Fruit fly (Drosophila melanogaster) whole organism, embryonic: ENCODE data around the gene phol.

Source experiments
- Atf-2 ChIP-seq: fragments of 200-800 bp; sonication (Bioruptor generic); optimal IDR thresholded peaks from 2 replicates; lab custom pipeline; 2016; ENCODE audit warnings: missing biosample characterization, missing genetic modification characterization
- Bgb ChIP-seq: fragments of 200-800 bp; sonication (Bioruptor generic); IDR thresholded peaks from 2 replicates; pipeline ENCODE4 v1.3.6; 2022; ENCODE audit warnings: missing biosample characterization, missing genetic modification characterization; ENCODE audit not compliant: partially characterized antibody
- CG10147 ChIP-seq: fragments of 200-800 bp; sonication (Bioruptor generic); optimal IDR thresholded peaks from 2 replicates; lab custom pipeline; 2019; ENCODE audit warnings: missing biosample characterization, mild to moderate bottlenecking, missing genetic modification characterization, moderate library complexity
- CG10366 ChIP-seq: fragments of 200-800 bp; sonication (Bioruptor generic); IDR thresholded peaks from 2 replicates; pipeline ENCODE4 v1.3.6; 2022; ENCODE audit warnings: missing biosample characterization, missing genetic modification characterization
- CG10565 ChIP-seq: fragments of 200-800 bp; sonication (Bioruptor generic); optimal IDR thresholded peaks from 3 replicates; lab custom pipeline; 2016; ENCODE audit warnings: missing biosample characterization, mild to moderate bottlenecking, missing genetic modification characterization
- CG11093 ChIP-seq: fragments of 200-800 bp; sonication (Bioruptor generic); IDR thresholded peaks from 3 replicates; pipeline ENCODE4 v1.3.6; 2022; ENCODE audit warnings: missing biosample characterization, missing genetic modification characterization
- CG14667 ChIP-seq: fragments of 200-800 bp; sonication (Bioruptor generic); IDR thresholded peaks from 2 replicates; pipeline ENCODE4 v1.3.6; 2022; ENCODE audit warnings: missing biosample characterization, missing genetic modification characterization
- CG17328 ChIP-seq: fragments of 200-800 bp; sonication (Bioruptor generic); IDR thresholded peaks from 2 replicates; pipeline ENCODE4 v1.3.6; 2022; ENCODE audit warnings: missing biosample characterization, missing genetic modification characterization
- CG17802 ChIP-seq: fragments of 200-800 bp; sonication (Bioruptor generic); optimal IDR thresholded peaks from 2 replicates; lab custom pipeline; 2018; ENCODE audit warnings: missing biosample characterization, mild to moderate bottlenecking, missing genetic modification characterization, moderate library complexity
- CG17829 ChIP-seq: fragments of 200-800 bp; optimal IDR thresholded peaks from 2 replicates; lab custom pipeline; 2019; ENCODE audit warnings: missing biosample characterization, mild to moderate bottlenecking, missing genetic modification characterization, moderate library complexity
- CG2120 ChIP-seq: fragments of 200-800 bp; sonication (Bioruptor generic); optimal IDR thresholded peaks from 3 replicates; lab custom pipeline; 2016; ENCODE audit warnings: missing biosample characterization, missing genetic modification characterization
- CG3065 ChIP-seq: fragments of 200-800 bp; sonication (Bioruptor generic); optimal IDR thresholded peaks from 2 replicates; lab custom pipeline; 2016; ENCODE audit warnings: missing biosample characterization, missing genetic modification characterization
- CG33557 ChIP-seq: fragments of 200-800 bp; sonication (Bioruptor generic); optimal IDR thresholded peaks from 2 replicates; lab custom pipeline; 2019; ENCODE audit warnings: missing biosample characterization, mild to moderate bottlenecking, missing genetic modification characterization, moderate library complexity
- CG43689 ChIP-seq: fragments of 200-800 bp; sonication (Bioruptor generic); IDR thresholded peaks from 2 replicates; pipeline ENCODE4 v1.3.6; 2022; ENCODE audit warnings: missing biosample characterization, missing genetic modification characterization
- CG6254 ChIP-seq: fragments of 200-800 bp; sonication (Bioruptor generic); optimal IDR thresholded peaks from 3 replicates; lab custom pipeline; 2017; ENCODE audit warnings: mild to moderate bottlenecking, missing biosample characterization, missing genetic modification reagents, missing genetic modification characterization
- CG8359 ChIP-seq: fragments of 200-800 bp; sonication (Bioruptor generic); optimal IDR thresholded peaks from 2 replicates; lab custom pipeline; 2017; ENCODE audit warnings: missing biosample characterization, mild to moderate bottlenecking, missing genetic modification characterization, borderline replicate concordance
- CG9727 ChIP-seq: fragments of 200-800 bp; sonication (Bioruptor generic); optimal IDR thresholded peaks from 3 replicates; lab custom pipeline; 2017; ENCODE audit warnings: missing biosample characterization, mild to moderate bottlenecking, missing genetic modification characterization
- CG9817 ChIP-seq: fragments of 200-800 bp; sonication (Bioruptor generic); optimal IDR thresholded peaks from 2 replicates; lab custom pipeline; 2018; ENCODE audit warnings: missing biosample characterization, mild to moderate bottlenecking, missing genetic modification characterization, moderate library complexity
- CG9932 ChIP-seq: fragments of 200-800 bp; sonication (Bioruptor generic); IDR thresholded peaks from 2 replicates; pipeline ENCODE4 v1.3.6; 2022; ENCODE audit warnings: missing biosample characterization, missing genetic modification characterization
- CrebB ChIP-seq: fragments of 200-800 bp; sonication (Bioruptor generic); optimal IDR thresholded peaks from 3 replicates; lab custom pipeline; 2018; ENCODE audit warnings: missing biosample characterization, mild to moderate bottlenecking, missing genetic modification characterization
- D19A ChIP-seq: fragments of 200-800 bp; optimal IDR thresholded peaks from 3 replicates; lab custom pipeline; 2019; ENCODE audit warnings: missing biosample characterization, mild to moderate bottlenecking, missing genetic modification characterization, moderate library complexity
- Doc3 ChIP-seq: fragments of 200-800 bp; sonication (Bioruptor generic); IDR thresholded peaks from 3 replicates; pipeline ENCODE4 v1.3.6; 2022; ENCODE audit warnings: missing biosample characterization, missing genetic modification characterization; ENCODE audit not compliant: partially characterized antibody
- Dp ChIP-seq: fragments of 200-800 bp; sonication (Bioruptor generic); optimal IDR thresholded peaks from 2 replicates; lab custom pipeline; 2018; ENCODE audit warnings: missing biosample characterization, mild to moderate bottlenecking, missing genetic modification characterization, moderate library complexity
- HHEX ChIP-seq: fragments of 200-800 bp; sonication (Bioruptor generic); optimal IDR thresholded peaks from 3 replicates; lab custom pipeline; 2017; ENCODE audit warnings: missing biosample characterization, mild to moderate bottlenecking, missing genetic modification characterization, missing genetic modification reagents
- Hand ChIP-seq: fragments of 200-800 bp; sonication (Bioruptor generic); optimal IDR thresholded peaks from 2 replicates; lab custom pipeline; 2017; ENCODE audit warnings: mild to moderate bottlenecking, missing biosample characterization, missing genetic modification reagents, missing genetic modification characterization
- Hr3 ChIP-seq: fragments of 200-800 bp; sonication (Bioruptor generic); optimal IDR thresholded peaks from 3 replicates; lab custom pipeline; 2016; ENCODE audit warnings: missing biosample characterization, missing genetic modification characterization
- Jarid2 ChIP-seq: fragments of 200-800 bp; sonication (Bioruptor generic); optimal IDR thresholded peaks from 3 replicates; lab custom pipeline; 2017; ENCODE audit warnings: mild to moderate bottlenecking, missing biosample characterization, missing genetic modification reagents, missing genetic modification characterization
- Max ChIP-seq: fragments of 200-800 bp; sonication (Bioruptor generic); optimal IDR thresholded peaks from 2 replicates; lab custom pipeline; 2016; ENCODE audit warnings: missing biosample characterization, mild to moderate bottlenecking, missing genetic modification characterization
- Med ChIP-seq: fragments of 200-800 bp; sonication (Bioruptor generic); peaks from one replicate; lab custom pipeline; 2016; ENCODE audit warnings: missing biosample characterization, missing genetic modification characterization, mild to moderate bottlenecking, inconsistent platforms, moderate library complexity
- NK7.1 ChIP-seq: fragments of 200-800 bp; sonication (Bioruptor generic); optimal IDR thresholded peaks from 3 replicates; lab custom pipeline; 2016; ENCODE audit warnings: missing biosample characterization, missing genetic modification characterization
- Nf-YC ChIP-seq: fragments of 200-800 bp; optimal IDR thresholded peaks from 3 replicates; lab custom pipeline; 2019; ENCODE audit warnings: missing biosample characterization, mild to moderate bottlenecking, missing genetic modification characterization, moderate library complexity
- Scr ChIP-seq: fragments of 200-800 bp; sonication (Bioruptor generic); IDR thresholded peaks from 2 replicates; pipeline ENCODE4 v1.3.6; 2022; ENCODE audit warnings: missing biosample characterization, missing genetic modification characterization; ENCODE audit not compliant: partially characterized antibody
- Sin3A ChIP-seq: fragments of >200 bp; optimal IDR thresholded peaks from 2 replicates; lab custom pipeline; 2018
- Stat92E ChIP-seq, 3 experiments: fragments of >200 bp in 2 of 3; fragments of 200-800 bp in 1 of 3; sonication (Bioruptor generic) in 1 of 3; optimal IDR thresholded peaks; 2 replicates each; lab custom pipeline; 2017 to 2019; ENCODE audit warnings: missing biosample characterization in 3 of 3, missing genetic modification characterization in 3 of 3, mild to moderate bottlenecking in 1 of 3, moderate library complexity in 1 of 3
- Tbp ChIP-seq: fragments of >200 bp; optimal IDR thresholded peaks from 2 replicates; lab custom pipeline; 2018; ENCODE audit warnings: missing biosample characterization, missing genetic modification characterization
- Trl ChIP-seq, 3 experiments: fragments of >200 bp in 2 of 3; fragments of 200-800 bp in 1 of 3; sonication (Bioruptor generic) in 1 of 3; optimal IDR thresholded peaks; 2 replicates in 1 of 3; 3 replicates in 2 of 3; lab custom pipeline; 2016 to 2017; ENCODE audit warnings: missing biosample characterization in 1 of 3, missing genetic modification characterization in 1 of 3
- amos ChIP-seq: fragments of 200-800 bp; sonication (Bioruptor generic); IDR thresholded peaks from 2 replicates; pipeline ENCODE4 v1.3.6; 2022; ENCODE audit warnings: missing biosample characterization, missing genetic modification characterization; ENCODE audit not compliant: partially characterized antibody
- bcd ChIP-seq: fragments of 200-800 bp; sonication (Bioruptor generic); optimal IDR thresholded peaks from 2 replicates; lab custom pipeline; 2017; ENCODE audit warnings: missing biosample characterization, mild to moderate bottlenecking, missing genetic modification characterization
- bigmax ChIP-seq: fragments of 200-800 bp; sonication (Bioruptor generic); optimal IDR thresholded peaks from 2 replicates; lab custom pipeline; 2018; ENCODE audit warnings: missing biosample characterization, mild to moderate bottlenecking, missing genetic modification characterization
- gfzf ChIP-seq: fragments of 200-800 bp; sonication (Bioruptor generic); optimal IDR thresholded peaks from 2 replicates; lab custom pipeline; 2016; ENCODE audit warnings: missing biosample characterization, mild to moderate bottlenecking, missing genetic modification characterization, moderate library complexity
- ham ChIP-seq: fragments of 200-800 bp; sonication (Bioruptor generic); IDR thresholded peaks from 2 replicates; pipeline ENCODE4 v1.3.6; 2022; ENCODE audit warnings: missing biosample characterization, missing genetic modification characterization
- otp ChIP-seq: fragments of 200-800 bp; sonication (Bioruptor generic); IDR thresholded peaks from 3 replicates; pipeline ENCODE4, ENCODE4 v1.3.6; 2022; ENCODE audit warnings: missing biosample characterization, missing genetic modification characterization
- pfk ChIP-seq: fragments of 200-800 bp; sonication (Bioruptor generic); optimal IDR thresholded peaks from 2 replicates; lab custom pipeline; 2018; ENCODE audit warnings: missing biosample characterization, mild to moderate bottlenecking, missing genetic modification characterization, moderate library complexity
- pita ChIP-seq: fragments of 200-800 bp; sonication (Bioruptor generic); optimal IDR thresholded peaks from 2 replicates; lab custom pipeline; 2017; ENCODE audit warnings: missing biosample characterization, mild to moderate bottlenecking, missing genetic modification characterization
- ranshi ChIP-seq: fragments of 200-800 bp; sonication (Bioruptor generic); IDR thresholded peaks from 2 replicates; pipeline ENCODE4 v1.3.6; 2022; ENCODE audit warnings: missing biosample characterization, missing genetic modification characterization
- ro ChIP-seq: fragments of 200-800 bp; sonication (Bioruptor generic); IDR thresholded peaks from 2 replicates; pipeline ENCODE4 v1.3.6; 2022; ENCODE audit warnings: missing biosample characterization, missing genetic modification characterization
- sens-2 ChIP-seq: fragments of 200-800 bp; sonication (Bioruptor generic); IDR thresholded peaks from 2 replicates; pipeline ENCODE4 v1.3.6; 2022; ENCODE audit warnings: missing biosample characterization, missing genetic modification characterization
- slou ChIP-seq: fragments of 200-800 bp; sonication (Bioruptor generic); optimal IDR thresholded peaks from 3 replicates; lab custom pipeline; 2016; ENCODE audit warnings: missing biosample characterization, missing genetic modification characterization
- stwl ChIP-seq: fragments of 200-800 bp; sonication (Bioruptor generic); optimal IDR thresholded peaks from 3 replicates; lab custom pipeline; 2018; ENCODE audit warnings: missing biosample characterization, mild to moderate bottlenecking, missing genetic modification characterization, moderate library complexity
- zen2 ChIP-seq: fragments of 200-800 bp; sonication (Bioruptor generic); IDR thresholded peaks from 3 replicates; pipeline ENCODE4 v1.3.6; 2022; ENCODE audit warnings: missing biosample characterization, missing genetic modification characterization; ENCODE audit not compliant: partially characterized antibody

phol gene

DNA sequence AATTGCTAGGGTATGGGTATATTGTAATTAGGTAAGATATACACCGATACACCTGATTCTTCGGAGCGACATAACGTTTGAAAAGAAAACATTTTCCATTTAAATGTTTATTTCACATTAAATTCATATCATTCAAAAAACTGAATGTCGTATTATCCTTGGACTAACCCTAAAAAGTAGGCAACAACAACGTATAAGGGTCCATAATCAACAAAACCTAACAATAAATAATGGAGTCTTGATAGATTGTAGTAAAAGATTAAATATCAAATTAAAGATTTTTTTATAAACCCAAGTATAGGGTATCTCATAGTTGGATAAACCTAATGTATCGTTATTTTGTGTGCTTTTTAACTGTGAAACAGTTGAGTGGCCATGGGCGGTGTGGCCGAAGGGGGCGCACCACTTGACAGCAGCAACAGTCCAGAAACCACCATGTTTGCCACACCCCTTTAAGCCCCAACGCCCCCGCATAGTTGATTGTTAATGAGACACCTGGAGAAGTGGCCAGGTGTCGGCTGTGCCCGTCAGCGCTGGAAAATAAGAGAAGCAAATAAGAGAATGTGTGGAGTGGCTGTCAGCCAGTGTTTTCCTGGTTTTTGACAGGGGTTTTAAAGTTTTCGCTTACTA is 12.3 kb upstream of the phol start (continued):
- TF ChIP-seq CG9727 (GFP tag; lab: Kevin White, UChicago) (peak; percentile 28), slou (GFP tag; lab: Kevin White, UChicago) (no peak), sens-2 (GFP tag; lab: Robert Waterston, UW) (no peak), ranshi (GFP tag; lab: Robert Waterston, UW) (no peak), CG17802 (tag; lab: Kevin White, UChicago) (no peak), CG14667 (GFP tag; lab: Robert Waterston, UW) (no peak), amos (GFP tag; lab: Robert Waterston, UW) (no peak), HHEX (no peak), ro (GFP tag; lab: Robert Waterston, UW) (no peak), Bgb (GFP tag; lab: Robert Waterston, UW) (no peak), Scr (GFP tag; lab: Robert Waterston, UW) (no peak), Jarid2 (GFP tag; lab: Kevin White, UChicago) (peak; percentile 11), Max (peak; percentile 14), CG33557 (GFP tag; lab: Kevin White, UChicago) (no peak), Sin3A (lab: Kevin White, UChicago) (no peak), CG6254 (GFP tag; lab: Kevin White, UChicago) (no peak), stwl (tag; lab: Kevin White, UChicago) (no peak), zen2 (GFP tag; lab: Robert Waterston, UW) (no peak), Doc3 (GFP tag; lab: Robert Waterston, UW) (no peak), CG9817 (no peak), Nf-YC (tag; lab: Kevin White, UChicago) (no peak), pita (GFP tag; lab: Kevin White, UChicago) (no peak), Hand (GFP tag; lab: Kevin White, UChicago) (no peak), pfk (GFP tag; lab: Kevin White, UChicago) (no peak), CG2120 (GFP tag; lab: Kevin White, UChicago) (peak; percentile 66), bcd (peak; percentile 21), CG10147 (GFP tag; lab: Kevin White, UChicago) (no peak), ham (GFP tag; lab: Robert Waterston, UW) (no peak), Med (GFP tag; lab: Kevin White, UChicago) (peak; percentile 76), CG43689 (no peak), CG10565 (GFP tag; lab: Kevin White, UChicago) (no peak), CG17829 (tag; lab: Kevin White, UChicago) (no peak), Stat92E (GFP tag; optimal IDR thresholded peaks at IDR 0.05; lab: Kevin White, UChicago) (no peak), CG3065 (GFP tag; lab: Kevin White, UChicago) (no peak), gfzf (no peak), Trl (optimal IDR thresholded peaks at IDR 0.05; lab: Kevin White, UChicago) (no peak), Trl (GFP tag; optimal IDR thresholded peaks at IDR 0.05; lab: Kevin White, UChicago) (no peak), Dp (GFP tag; lab: Kevin White, UChicago) (no peak), Atf-2 (GFP tag; lab: Kevin White, UChicago) (no peak), CG8359 (no peak), D19A (peak; percentile 74), CG17328 (GFP tag; lab: Robert Waterston, UW) (no peak), Tbp (GFP tag; lab: Kevin White, UChicago) (no peak), CG11093 (GFP tag; lab: Robert Waterston, UW) (no peak), bigmax (GFP tag; lab: Kevin White, UChicago) (no peak), CrebB (tag; lab: Kevin White, UChicago) (no peak), otp (GFP tag; lab: Robert Waterston, UW) (no peak), Hr3 (peak; percentile 1), NK7.1 (GFP tag; lab: Kevin White, UChicago) (no peak), CG10366 (GFP tag; lab: Robert Waterston, UW) (no peak), CG9932 (GFP tag; lab: Robert Waterston, UW) (peak; percentile 12; the same call in 1 of the 2 replicates)
